Worm (Caenorhabditis elegans): ENCODE results near the gene hpx-2.

DNA sequence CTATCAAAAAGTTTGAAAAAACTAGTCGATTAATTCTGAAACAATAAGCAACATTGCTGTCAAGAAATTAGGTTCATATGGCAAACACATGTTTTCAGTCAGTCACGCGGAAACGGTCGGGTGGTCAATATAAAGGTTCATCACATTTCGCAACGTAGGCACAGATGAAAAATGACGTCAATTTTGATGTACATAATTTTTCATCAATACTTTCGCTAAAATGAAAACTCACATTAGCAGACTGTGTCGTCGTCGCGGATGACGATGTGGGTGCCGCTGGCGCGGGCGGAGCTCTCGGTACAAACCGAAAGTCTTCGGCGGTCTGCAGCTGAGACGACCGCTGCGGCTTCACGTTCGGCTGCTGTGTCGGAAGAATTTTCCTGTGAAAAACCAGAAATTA, 46.4 kb upstream of the hpx-2 start, which contains the start of gene swan-2:
- TF ChIP-seq dao-5 (tag; optimal IDR thresholded peaks at IDR 0.05) (no peak), him-1 (tag; optimal IDR thresholded peaks at IDR 0.05) (no peak)
